Worm (Caenorhabditis elegans): ENCODE measurements around the gene ndub-5.
A peak's percentile ranks its signal among the peaks of the same experiment; 100 is the strongest.

DNA sequence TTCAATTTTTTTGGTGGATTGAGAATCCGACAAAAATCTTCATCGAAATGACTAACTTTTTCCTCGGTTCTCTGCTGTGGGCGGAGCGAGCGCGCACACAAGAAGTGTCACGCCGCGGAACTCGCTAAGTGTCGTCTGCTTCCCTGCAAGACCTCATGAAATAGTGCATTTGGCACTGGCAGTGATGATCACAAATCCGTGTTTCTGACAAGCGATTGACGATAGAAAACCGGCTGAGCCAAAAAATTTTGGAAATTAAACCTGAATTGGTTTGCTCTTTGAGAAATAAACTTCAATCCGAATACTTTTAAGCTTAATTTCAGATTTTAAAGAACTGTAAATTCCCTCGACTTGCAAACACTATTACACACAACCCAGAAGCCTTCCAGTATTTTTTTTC, 10.3 kb upstream of the ndub-5 start:
- TF ChIP-seq nhr-77 (tag; optimal IDR thresholded peaks at IDR 0.05) (peak; percentile 60), hpl-2 (GFP tag; optimal IDR thresholded peaks at IDR 0.05) (no peak), fos-1 (tag; optimal IDR thresholded peaks at IDR 0.05) (peak; percentile 70), skn-1 (tag; optimal IDR thresholded peaks at IDR 0.05) (peak; percentile 34)
